Worm (Caenorhabditis elegans) whole organism, young adult: ENCODE measurements around the gene phy-3.
A peak's percentile ranks its signal among the peaks of the same experiment; 100 is the strongest.

Source experiments
- B0035.1 ChIP-seq: sonication (generic microtip); optimal IDR thresholded peaks from 2 replicates; lab custom pipeline; 2016; ENCODE audit warnings: missing genetic modification characterization, mild to moderate bottlenecking, missing compliant biosample characterization, missing genotype, missing genetic modification reagents
- B0336.3 ChIP-seq: fragments of 200-800 bp; sonication (Bioruptor generic); IDR thresholded peaks from 2 replicates; pipeline ENCODE4 v1.3.6; 2022; ENCODE audit warnings: missing genetic modification characterization, missing compliant biosample characterization
- C17E4.6 ChIP-seq: fragments of 200-800 bp; sonication (Bioruptor generic); IDR thresholded peaks from 2 replicates; pipeline ENCODE4 v1.3.6; 2022; ENCODE audit warnings: missing genetic modification reagents, missing genetic modification characterization, missing compliant biosample characterization
- D2030.7 ChIP-seq: fragments of 200-800 bp; sonication (Bioruptor generic); IDR thresholded peaks from 2 replicates; pipeline ENCODE4 v1.3.6; 2022; ENCODE audit warnings: missing genetic modification reagents, missing genetic modification characterization, missing compliant biosample characterization
- F33H1.4 ChIP-seq: fragments of 200-800 bp; sonication (Bioruptor generic); IDR thresholded peaks from 2 replicates; pipeline ENCODE4 v1.3.6; 2022; ENCODE audit warnings: missing genetic modification reagents, missing genetic modification characterization, missing compliant biosample characterization
- F37B4.10 ChIP-seq: fragments of 200-800 bp; sonication (Bioruptor generic); IDR thresholded peaks from 2 replicates; pipeline ENCODE4 v1.3.6; 2022; ENCODE audit warnings: missing genetic modification characterization, missing compliant biosample characterization
- F39B2.1 ChIP-seq: fragments of 200-800 bp; sonication (Bioruptor generic); IDR thresholded peaks from 2 replicates; pipeline ENCODE4 v1.3.6; 2022; ENCODE audit warnings: missing genetic modification reagents, missing genetic modification characterization, missing compliant biosample characterization
- F49E8.2 ChIP-seq: sonication (generic microtip); optimal IDR thresholded peaks from 3 replicates; lab custom pipeline; 2017; ENCODE audit warnings: missing genetic modification characterization, mild to moderate bottlenecking, missing compliant biosample characterization, antibody characterized with exemption, moderate library complexity; ENCODE audit not compliant: insufficient read depth
- K11D2.4 ChIP-seq: fragments of 200-800 bp; sonication (Bioruptor generic); IDR thresholded peaks from 2 replicates; pipeline ENCODE4 v1.3.6; 2022; ENCODE audit warnings: missing genetic modification reagents, missing genetic modification characterization, missing compliant biosample characterization
- K12H6.12 ChIP-seq: fragments of 200-800 bp; sonication (Bioruptor generic); optimal IDR thresholded peaks from 2 replicates; lab custom pipeline; 2018; ENCODE audit warnings: mild to moderate bottlenecking, missing genetic modification characterization, missing compliant biosample characterization
- T26A5.8 ChIP-seq: sonication (generic microtip); optimal IDR thresholded peaks from 2 replicates; lab custom pipeline; 2016; ENCODE audit warnings: missing genetic modification characterization, missing compliant biosample characterization
- akir-1 ChIP-seq: fragments of 200-800 bp; sonication (Bioruptor generic); optimal IDR thresholded peaks from 2 replicates; lab custom pipeline; 2018; ENCODE audit warnings: mild to moderate bottlenecking, missing genetic modification characterization, moderate library complexity, missing compliant biosample characterization
- ama-1 ChIP-seq, 3 experiments: fragments of 150-350 bp in 1 of 3; sonication (generic microtip) in 2 of 3; optimal IDR thresholded peaks; 2 replicates each; lab custom pipeline; 2014 to 2018; ENCODE audit warnings: missing biosample characterization in 2 of 3, missing genetic modification characterization in 2 of 3, missing genetic modification reagents in 2 of 3
- aptf-3 ChIP-seq: fragments of 200-800 bp; sonication (Bioruptor generic); IDR thresholded peaks from 2 replicates; pipeline ENCODE4 v1.3.6; 2022; ENCODE audit warnings: missing genetic modification characterization, missing compliant biosample characterization
- attf-6 ChIP-seq: fragments of 200-800 bp; sonication (Bioruptor generic); IDR thresholded peaks from 2 replicates; pipeline ENCODE4 v1.3.6; 2022; ENCODE audit warnings: missing genetic modification reagents, missing genetic modification characterization, missing compliant biosample characterization
- ceh-40 ChIP-seq: fragments of 200-800 bp; sonication (Bioruptor generic); IDR thresholded peaks from 2 replicates; pipeline ENCODE4 v1.3.6; 2022; ENCODE audit warnings: missing genetic modification characterization, missing compliant biosample characterization
- ceh-58 ChIP-seq: fragments of 200-800 bp; sonication (Bioruptor generic); IDR thresholded peaks from 2 replicates; pipeline ENCODE4 v1.3.6; 2022; ENCODE audit warnings: missing genetic modification characterization, missing compliant biosample characterization
- ceh-79 ChIP-seq: sonication (generic microtip); optimal IDR thresholded peaks from 2 replicates; lab custom pipeline; 2017; ENCODE audit warnings: mild to moderate bottlenecking, missing genetic modification characterization, missing compliant biosample characterization
- ceh-91 ChIP-seq: fragments of 200-800 bp; sonication (Bioruptor generic); IDR thresholded peaks from 2 replicates; pipeline ENCODE4 v1.3.6; 2022; ENCODE audit warnings: missing genetic modification reagents, missing genetic modification characterization, missing compliant biosample characterization
- dpff-1 ChIP-seq: sonication (generic microtip); optimal IDR thresholded peaks from 2 replicates; lab custom pipeline; 2017; ENCODE audit warnings: mild to moderate bottlenecking, missing genetic modification characterization, missing compliant biosample characterization
- dpl-1 ChIP-seq: fragments of 150-350 bp; optimal IDR thresholded peaks from 2 replicates; lab custom pipeline; 2014; ENCODE audit warnings: missing biosample characterization, missing genetic modification reagents, missing genetic modification characterization
- egrh-3 ChIP-seq: fragments of 200-800 bp; sonication (Bioruptor generic); IDR thresholded peaks from 2 replicates; pipeline ENCODE4 v1.3.6; 2022; ENCODE audit warnings: missing genetic modification reagents, missing genetic modification characterization, missing compliant biosample characterization
- ekl-4 ChIP-seq: fragments of 200-800 bp; sonication (Bioruptor generic); IDR thresholded peaks from 2 replicates; pipeline ENCODE4 v1.3.6; 2022; ENCODE audit warnings: missing genetic modification reagents, missing genetic modification characterization, missing compliant biosample characterization
- ets-4 ChIP-seq: fragments of 200-800 bp; sonication (Bioruptor generic); optimal IDR thresholded peaks from 2 replicates; lab custom pipeline; 2018; ENCODE audit warnings: mild to moderate bottlenecking, missing genetic modification characterization, missing compliant biosample characterization
- fkh-3 ChIP-seq: sonication (generic microtip); optimal IDR thresholded peaks from 2 replicates; lab custom pipeline; 2016; ENCODE audit warnings: mild to moderate bottlenecking, missing genetic modification characterization, missing compliant biosample characterization
- gei-17 ChIP-seq: fragments of 200-800 bp; sonication (Bioruptor generic); optimal IDR thresholded peaks from 2 replicates; lab custom pipeline; 2018; ENCODE audit warnings: mild to moderate bottlenecking, missing genetic modification characterization, missing compliant biosample characterization
- hlh-12 ChIP-seq: sonication (generic microtip); optimal IDR thresholded peaks from 2 replicates; lab custom pipeline; 2016; ENCODE audit warnings: missing genetic modification characterization, missing compliant biosample characterization
- hlh-26 ChIP-seq: fragments of 200-800 bp; sonication (Bioruptor generic); conservative IDR thresholded peaks from 2 replicates; pipeline ENCODE4 v1.3.6; 2022; ENCODE audit warnings: missing genetic modification reagents, missing genetic modification characterization, missing compliant biosample characterization
- hmg-20 ChIP-seq: fragments of 200-800 bp; sonication (Bioruptor generic); IDR thresholded peaks from 2 replicates; pipeline ENCODE4 v1.3.6; 2022; ENCODE audit warnings: missing genetic modification reagents, missing genetic modification characterization, missing compliant biosample characterization
- lin-40 ChIP-seq: sonication (generic microtip); optimal IDR thresholded peaks from 2 replicates; lab custom pipeline; 2016; ENCODE audit warnings: missing genetic modification characterization, mild to moderate bottlenecking, missing compliant biosample characterization, missing genotype, missing genetic modification reagents
- lin-54 ChIP-seq: fragments of 200-800 bp; sonication (Bioruptor generic); optimal IDR thresholded peaks from 2 replicates; lab custom pipeline; 2018; ENCODE audit warnings: mild to moderate bottlenecking, missing genetic modification characterization, missing compliant biosample characterization
- lsl-1 ChIP-seq: fragments of 200-800 bp; sonication (Bioruptor generic); optimal IDR thresholded peaks from 2 replicates; lab custom pipeline; 2018; ENCODE audit warnings: mild to moderate bottlenecking, missing genetic modification characterization, moderate library complexity, missing compliant biosample characterization
- madf-10 ChIP-seq: sonication (generic microtip); optimal IDR thresholded peaks from 2 replicates; lab custom pipeline; 2016; ENCODE audit warnings: mild to moderate bottlenecking, missing genetic modification characterization, missing compliant biosample characterization
- mel-28 ChIP-seq: sonication (generic microtip); optimal IDR thresholded peaks from 2 replicates; lab custom pipeline; 2016; ENCODE audit warnings: borderline replicate concordance, mild to moderate bottlenecking, missing genetic modification characterization, missing compliant biosample characterization
- nfya-2 ChIP-seq: fragments of 200-800 bp; sonication (Bioruptor generic); IDR thresholded peaks from 2 replicates; pipeline ENCODE4 v1.3.6; 2022; ENCODE audit warnings: missing genetic modification reagents, missing genetic modification characterization, missing compliant biosample characterization
- pbrm-1 ChIP-seq: fragments of 200-800 bp; sonication (Bioruptor generic); IDR thresholded peaks from 2 replicates; pipeline ENCODE4 v1.3.6; 2022; ENCODE audit warnings: missing genetic modification reagents, missing genetic modification characterization, missing compliant biosample characterization
- rcor-1 ChIP-seq: fragments of 200-800 bp; sonication (Bioruptor generic); IDR thresholded peaks from 2 replicates; pipeline ENCODE4 v1.3.6; 2022; ENCODE audit warnings: missing genetic modification reagents, missing genetic modification characterization, missing compliant biosample characterization
- snpc-3.4 ChIP-seq: sonication (generic microtip); optimal IDR thresholded peaks from 2 replicates; lab custom pipeline; 2017; ENCODE audit warnings: missing genetic modification characterization, mild to moderate bottlenecking, missing compliant biosample characterization, antibody characterized with exemption, moderate library complexity, missing genotype, missing genetic modification reagents
- snpc-4 ChIP-seq, 5 experiments: fragments of 150-350 bp in 1 of 5; sonication (generic microtip) in 4 of 5; optimal IDR thresholded peaks; 2 replicates each; lab custom pipeline; 2014 to 2018; ENCODE audit warnings: missing genetic modification characterization in 5 of 5, missing biosample characterization in 3 of 5, antibody characterized with exemption in 2 of 5, mild to moderate bottlenecking in 2 of 5, missing compliant biosample characterization in 2 of 5, missing genotype in 2 of 5, moderate library complexity in 2 of 5, missing genetic modification reagents in 1 of 5
- somi-1 ChIP-seq: fragments of 200-800 bp; sonication (Bioruptor generic); optimal IDR thresholded peaks from 2 replicates; lab custom pipeline; 2018; ENCODE audit warnings: mild to moderate bottlenecking, missing genetic modification characterization, missing compliant biosample characterization
- tbp1 ChIP-seq: fragments of 200-800 bp; sonication (Bioruptor generic); optimal IDR thresholded peaks from 2 replicates; lab custom pipeline; 2018; ENCODE audit warnings: mild to moderate bottlenecking, missing genetic modification characterization, missing compliant biosample characterization
- unc-130 ChIP-seq: sonication (generic microtip); optimal IDR thresholded peaks from 2 replicates; lab custom pipeline; 2016; ENCODE audit warnings: missing genetic modification reagents, missing genetic modification characterization, missing compliant biosample characterization
- zfh-2 ChIP-seq: fragments of 200-800 bp; sonication (Bioruptor generic); conservative IDR thresholded peaks from 2 replicates; pipeline ENCODE4 v1.3.6; 2022; ENCODE audit warnings: missing genetic modification reagents, missing genetic modification characterization, missing compliant biosample characterization
- ztf-18 ChIP-seq: sonication (generic microtip); optimal IDR thresholded peaks from 2 replicates; lab custom pipeline; 2016; ENCODE audit warnings: missing genotype, mild to moderate bottlenecking, missing genetic modification characterization, missing compliant biosample characterization
- ztf-6 ChIP-seq: fragments of 200-800 bp; sonication (Bioruptor generic); IDR thresholded peaks from 2 replicates; pipeline ENCODE4 v1.3.6; 2022; ENCODE audit warnings: missing genetic modification reagents, missing genetic modification characterization, missing compliant biosample characterization

Gene phy-3

ce11 chrV:16788967-16789366, 44.0 kb upstream of the phy-3 start, which contains the start of gene immt-2:
TSS of gene immt-2 (plus strand) at chrV:16789267.
- TF ChIP-seq lsl-1 (GFP tag; lab: Kevin White, UChicago) (peak; percentile 85), ztf-18 (tag; lab: Kevin White, UChicago) (peak; percentile 17), B0336.3 (no peak), gei-17 (GFP tag; lab: Kevin White, UChicago) (no peak), snpc-4 (GFP tag; optimal IDR thresholded peaks at IDR 0.05; lab: Kevin White, UChicago) (no peak), snpc-4 (tag; optimal IDR thresholded peaks at IDR 0.05; lab: Kevin White, UChicago) (peak in 1 of 4 experiments; percentile 28), nfya-2 (GFP tag; lab: Robert Waterston, UW) (no peak)

DNA sequence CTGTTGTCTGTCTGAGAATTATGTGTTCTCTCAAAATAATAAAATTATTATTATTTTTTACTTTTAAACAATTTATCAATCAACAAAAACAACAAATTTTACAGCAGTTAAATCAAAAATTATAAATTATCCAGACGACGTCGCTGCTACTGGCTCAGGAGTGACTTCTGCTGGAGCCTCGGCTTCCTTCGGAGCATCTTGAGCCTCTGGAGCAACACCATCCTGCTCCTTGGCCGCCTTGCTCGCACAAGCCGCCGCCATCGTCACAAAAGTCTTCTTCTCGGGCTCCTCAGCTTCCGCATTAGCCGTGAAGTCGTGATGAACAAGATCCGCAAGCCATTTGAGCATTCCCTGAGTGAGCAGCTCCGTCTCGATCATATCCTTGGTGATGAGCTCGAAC, 40.2 kb upstream of the phy-3 start:
- TF ChIP-seq ama-1 (optimal IDR thresholded peaks at IDR 0.05; lab: Kevin White, UChicago) (no peak), ama-1 (GFP tag; optimal IDR thresholded peaks at IDR 0.05; lab: Kevin White, UChicago) (peak in 1 of 2 experiments; percentile 39), rcor-1 (GFP tag; lab: Robert Waterston, UW) (no peak), zfh-2 (GFP tag; lab: Robert Waterston, UW) (peak; percentile 67), ceh-58 (GFP tag; lab: Robert Waterston, UW) (0 out of 2 replicates have a peak, but pooled peaks have one; percentile 48), lin-40 (tag; lab: Kevin White, UChicago) (no peak)

ce11 chrV:16793312-16793711, 39.7 kb upstream of the phy-3 start:
- no peak for TF ChIP-seq K12H6.12
- TF ChIP-seq tbp1, result peak; percentile 17
- TF ChIP-seq T26A5.8 (tag; lab: Kevin White, UChicago), result no peak
- no peak for TF ChIP-seq unc-130 (GFP tag; lab: Kevin White, UChicago)
- TF ChIP-seq madf-10 (tag; lab: Kevin White, UChicago), result no peak
- no peak for TF ChIP-seq dpff-1 (tag; lab: Kevin White, UChicago)
- no peak for TF ChIP-seq C17E4.6
- TF ChIP-seq egrh-3 (GFP tag; lab: Robert Waterston, UW), result no peak
- no peak for TF ChIP-seq fkh-3 (tag; lab: Kevin White, UChicago)
- TF ChIP-seq lsl-1 (GFP tag; lab: Kevin White, UChicago), result peak; percentile 55
- TF ChIP-seq F39B2.1 (GFP tag; lab: Robert Waterston, UW), result no peak
- TF ChIP-seq lin-54 (GFP tag; lab: Kevin White, UChicago), result peak; percentile 32
- no peak for TF ChIP-seq aptf-3
- TF ChIP-seq snpc-3.4 (tag; lab: Kevin White, UChicago), result no peak
- no peak for TF ChIP-seq ekl-4 (GFP tag; lab: Robert Waterston, UW)
- no peak for TF ChIP-seq hlh-26 (GFP tag; lab: Robert Waterston, UW)
- TF ChIP-seq dpl-1, result peak; percentile 35
- no peak for TF ChIP-seq ztf-6 (GFP tag; lab: Robert Waterston, UW)
- no peak for TF ChIP-seq somi-1
- TF ChIP-seq ceh-40 (GFP tag; lab: Robert Waterston, UW), result no peak
- TF ChIP-seq ceh-91, result peak; percentile 49; the same call in 1 of the 2 replicates
- TF ChIP-seq K11D2.4, result no peak
- TF ChIP-seq ztf-18 (tag; lab: Kevin White, UChicago), result peak; percentile 48
- no peak for TF ChIP-seq nfya-2 (GFP tag; lab: Robert Waterston, UW)
- no peak for TF ChIP-seq hlh-12 (tag; lab: Kevin White, UChicago)
- no peak for TF ChIP-seq hmg-20 (GFP tag; lab: Robert Waterston, UW)
- peak; percentile 43; the same call in 1 of the 2 replicates for TF ChIP-seq attf-6
- no peak for TF ChIP-seq pbrm-1 (GFP tag; lab: Robert Waterston, UW)
- TF ChIP-seq ceh-79 (tag; lab: Kevin White, UChicago), result no peak
- peak; percentile 10; the same call in 1 of the 2 replicates for TF ChIP-seq D2030.7 (GFP tag; lab: Robert Waterston, UW)
- TF ChIP-seq ets-4, result no peak
- TF ChIP-seq F33H1.4 (GFP tag; lab: Robert Waterston, UW), result peak; percentile 69
- TF ChIP-seq akir-1 (GFP tag; lab: Kevin White, UChicago), result no peak
- TF ChIP-seq F49E8.2 (tag; lab: Kevin White, UChicago), result no peak
- TF ChIP-seq mel-28 (tag; lab: Kevin White, UChicago), result no peak
- TF ChIP-seq F37B4.10 (GFP tag; lab: Robert Waterston, UW), result no peak
- no peak for TF ChIP-seq B0035.1 (tag; lab: Kevin White, UChicago)
